Worm (Caenorhabditis elegans) whole organism, young adult: ENCODE data around the gene med-2.

Experiments used
- B0035.1 ChIP-seq: sonication (generic microtip); optimal IDR thresholded peaks from 2 replicates; lab custom pipeline; 2016; ENCODE audit warnings: missing genetic modification characterization, mild to moderate bottlenecking, missing compliant biosample characterization, missing genotype, missing genetic modification reagents
- B0261.1 ChIP-seq: sonication (generic microtip); optimal IDR thresholded peaks from 2 replicates; lab custom pipeline; 2016; ENCODE audit warnings: mild to moderate bottlenecking, missing genetic modification characterization, moderate library complexity, missing compliant biosample characterization
- C06A6.2 ChIP-seq: fragments of 200-800 bp; sonication (Bioruptor generic); conservative IDR thresholded peaks from 2 replicates; pipeline ENCODE4 v1.3.6; 2022; ENCODE audit warnings: missing genetic modification characterization, missing compliant biosample characterization
- F23B12.7 ChIP-seq: sonication (generic microtip); optimal IDR thresholded peaks from 2 replicates; lab custom pipeline; 2017; ENCODE audit warnings: missing genetic modification characterization, mild to moderate bottlenecking, missing compliant biosample characterization, antibody characterized with exemption, moderate library complexity; ENCODE audit not compliant: insufficient read depth
- F33H1.4 ChIP-seq: fragments of 200-800 bp; sonication (Bioruptor generic); IDR thresholded peaks from 2 replicates; pipeline ENCODE4 v1.3.6; 2022; ENCODE audit warnings: missing genetic modification reagents, missing genetic modification characterization, missing compliant biosample characterization
- F55B11.4 ChIP-seq: sonication (generic microtip); optimal IDR thresholded peaks from 2 replicates; lab custom pipeline; 2016; ENCODE audit warnings: missing compliant biosample characterization, missing genetic modification characterization, borderline replicate concordance; ENCODE audit not compliant: insufficient read depth
- F57C9.4 ChIP-seq: sonication (generic microtip); optimal IDR thresholded peaks from 2 replicates; lab custom pipeline; 2017; ENCODE audit warnings: mild to moderate bottlenecking, missing genetic modification characterization, missing compliant biosample characterization
- T07F8.4 ChIP-seq: sonication (generic microtip); optimal IDR thresholded peaks from 2 replicates; lab custom pipeline; 2016; ENCODE audit warnings: mild to moderate bottlenecking, missing genetic modification characterization, moderate library complexity, missing compliant biosample characterization
- T26A5.8 ChIP-seq: sonication (generic microtip); optimal IDR thresholded peaks from 2 replicates; lab custom pipeline; 2016; ENCODE audit warnings: missing genetic modification characterization, missing compliant biosample characterization
- Y53F4B.3 ChIP-seq: fragments of 200-800 bp; sonication (Bioruptor generic); IDR thresholded peaks from 2 replicates; pipeline ENCODE4 v1.3.6; 2022; ENCODE audit warnings: missing genetic modification reagents, missing genetic modification characterization, missing compliant biosample characterization
- Y53G8AR.9 ChIP-seq: fragments of 200-800 bp; sonication (Bioruptor generic); conservative IDR thresholded peaks from 2 replicates; pipeline ENCODE4 v1.3.6; 2022; ENCODE audit warnings: missing genetic modification reagents, missing genetic modification characterization, missing compliant biosample characterization
- ZK185.1 ChIP-seq: sonication (generic microtip); optimal IDR thresholded peaks from 2 replicates; lab custom pipeline; 2016; ENCODE audit warnings: mild to moderate bottlenecking, missing genetic modification characterization, missing compliant biosample characterization; ENCODE audit not compliant: poor library complexity, severe bottlenecking
- athp-1 ChIP-seq: sonication (generic microtip); optimal IDR thresholded peaks from 2 replicates; lab custom pipeline; 2017; ENCODE audit warnings: mild to moderate bottlenecking, missing genetic modification characterization, missing compliant biosample characterization
- attf-3 ChIP-seq: fragments of 200-800 bp; sonication (Bioruptor generic); conservative IDR thresholded peaks from 2 replicates; pipeline ENCODE4 v1.3.6; 2022; ENCODE audit warnings: missing genetic modification reagents, missing genetic modification characterization, missing compliant biosample characterization
- attf-6 ChIP-seq: fragments of 200-800 bp; sonication (Bioruptor generic); IDR thresholded peaks from 2 replicates; pipeline ENCODE4 v1.3.6; 2022; ENCODE audit warnings: missing genetic modification reagents, missing genetic modification characterization, missing compliant biosample characterization
- cebp-2 ChIP-seq: fragments of 200-800 bp; sonication (Bioruptor generic); IDR thresholded peaks from 2 replicates; pipeline ENCODE4 v1.3.6; 2022; ENCODE audit warnings: missing genetic modification characterization, missing compliant biosample characterization
- ceh-58 ChIP-seq: fragments of 200-800 bp; sonication (Bioruptor generic); IDR thresholded peaks from 2 replicates; pipeline ENCODE4 v1.3.6; 2022; ENCODE audit warnings: missing genetic modification characterization, missing compliant biosample characterization
- ceh-91 ChIP-seq: fragments of 200-800 bp; sonication (Bioruptor generic); IDR thresholded peaks from 2 replicates; pipeline ENCODE4 v1.3.6; 2022; ENCODE audit warnings: missing genetic modification reagents, missing genetic modification characterization, missing compliant biosample characterization
- dpff-1 ChIP-seq: sonication (generic microtip); optimal IDR thresholded peaks from 2 replicates; lab custom pipeline; 2017; ENCODE audit warnings: mild to moderate bottlenecking, missing genetic modification characterization, missing compliant biosample characterization
- egl-18 ChIP-seq: fragments of 200-800 bp; sonication (Bioruptor generic); IDR thresholded peaks from 2 replicates; pipeline ENCODE4 v1.3.6; 2022; ENCODE audit warnings: missing genetic modification reagents, missing genetic modification characterization, missing compliant biosample characterization
- egrh-3 ChIP-seq: fragments of 200-800 bp; sonication (Bioruptor generic); IDR thresholded peaks from 2 replicates; pipeline ENCODE4 v1.3.6; 2022; ENCODE audit warnings: missing genetic modification reagents, missing genetic modification characterization, missing compliant biosample characterization
- ekl-4 ChIP-seq: fragments of 200-800 bp; sonication (Bioruptor generic); IDR thresholded peaks from 2 replicates; pipeline ENCODE4 v1.3.6; 2022; ENCODE audit warnings: missing genetic modification reagents, missing genetic modification characterization, missing compliant biosample characterization
- ets-4 ChIP-seq: fragments of 200-800 bp; sonication (Bioruptor generic); optimal IDR thresholded peaks from 2 replicates; lab custom pipeline; 2018; ENCODE audit warnings: mild to moderate bottlenecking, missing genetic modification characterization, missing compliant biosample characterization
- hlh-26 ChIP-seq: fragments of 200-800 bp; sonication (Bioruptor generic); conservative IDR thresholded peaks from 2 replicates; pipeline ENCODE4 v1.3.6; 2022; ENCODE audit warnings: missing genetic modification reagents, missing genetic modification characterization, missing compliant biosample characterization
- hrde-1 ChIP-seq: sonication (generic microtip); optimal IDR thresholded peaks from 2 replicates; lab custom pipeline; 2016; ENCODE audit warnings: missing genetic modification characterization, mild to moderate bottlenecking, missing compliant biosample characterization, moderate library complexity, missing genotype, missing genetic modification reagents, borderline replicate concordance
- hsf-1 ChIP-seq: fragments of 200-800 bp; sonication (Bioruptor generic); IDR thresholded peaks from 2 replicates; pipeline ENCODE4 v1.3.6; 2022; ENCODE audit warnings: missing genetic modification reagents, missing genetic modification characterization, missing compliant biosample characterization
- lin-54 ChIP-seq: fragments of 200-800 bp; sonication (Bioruptor generic); optimal IDR thresholded peaks from 2 replicates; lab custom pipeline; 2018; ENCODE audit warnings: mild to moderate bottlenecking, missing genetic modification characterization, missing compliant biosample characterization
- lsy-27 ChIP-seq: sonication (generic microtip); optimal IDR thresholded peaks from 2 replicates; lab custom pipeline; 2017; ENCODE audit warnings: missing genetic modification characterization, mild to moderate bottlenecking, missing compliant biosample characterization, antibody characterized with exemption, missing genotype, borderline replicate concordance; ENCODE audit not compliant: insufficient read depth
- mel-28 ChIP-seq: sonication (generic microtip); optimal IDR thresholded peaks from 2 replicates; lab custom pipeline; 2016; ENCODE audit warnings: borderline replicate concordance, mild to moderate bottlenecking, missing genetic modification characterization, missing compliant biosample characterization
- mes-4 ChIP-seq: sonication (generic microtip); optimal IDR thresholded peaks from 2 replicates; lab custom pipeline; 2016; ENCODE audit warnings: missing genotype, missing genetic modification characterization, missing compliant biosample characterization
- nfya-1 ChIP-seq: sonication (generic microtip); optimal IDR thresholded peaks from 2 replicates; lab custom pipeline; 2017; ENCODE audit warnings: antibody characterized with exemption, missing compliant biosample characterization, missing genetic modification characterization, borderline replicate concordance; ENCODE audit not compliant: insufficient read depth
- nfya-2 ChIP-seq: fragments of 200-800 bp; sonication (Bioruptor generic); IDR thresholded peaks from 2 replicates; pipeline ENCODE4 v1.3.6; 2022; ENCODE audit warnings: missing genetic modification reagents, missing genetic modification characterization, missing compliant biosample characterization
- nhr-90 ChIP-seq: sonication (generic microtip); optimal IDR thresholded peaks from 2 replicates; lab custom pipeline; 2016; ENCODE audit warnings: missing genotype, mild to moderate bottlenecking, missing genetic modification characterization, missing compliant biosample characterization
- pha-4 ChIP-seq: fragments of 150-350 bp; sonication (generic microtip); optimal IDR thresholded peaks from 2 replicates; lab custom pipeline; 2014; ENCODE audit warnings: missing biosample characterization, missing genetic modification reagents, missing genetic modification characterization
- rec-8 ChIP-seq, 2 experiments: sonication (generic microtip); optimal IDR thresholded peaks; 2 replicates each; lab custom pipeline; 2016; ENCODE audit warnings: mild to moderate bottlenecking in 2 of 2, missing genetic modification characterization in 2 of 2, missing genetic modification reagents in 2 of 2, missing genotype in 2 of 2, missing biosample characterization in 1 of 2, missing compliant biosample characterization in 1 of 2, moderate library complexity in 1 of 2
- repo-1 ChIP-seq: sonication (generic microtip); optimal IDR thresholded peaks from 2 replicates; lab custom pipeline; 2017; ENCODE audit warnings: mild to moderate bottlenecking, missing genetic modification characterization, missing compliant biosample characterization
- rpc-1 ChIP-seq, 2 experiments: fragments of 150-350 bp in 1 of 2; sonication (generic microtip) in 1 of 2; optimal IDR thresholded peaks; 2 replicates each; lab custom pipeline; 2014 to 2018; ENCODE audit warnings: missing biosample characterization in 1 of 2, missing genetic modification characterization in 1 of 2, missing genetic modification reagents in 1 of 2, missing genotype in 1 of 2
- sdz-38 ChIP-seq: sonication (generic microtip); optimal IDR thresholded peaks from 2 replicates; lab custom pipeline; 2016; ENCODE audit warnings: missing genotype, missing genetic modification characterization, missing compliant biosample characterization
- snpc-1.1 ChIP-seq: sonication (generic microtip); optimal IDR thresholded peaks from 2 replicates; lab custom pipeline; 2017; ENCODE audit warnings: missing genetic modification characterization, mild to moderate bottlenecking, missing compliant biosample characterization, antibody characterized with exemption, moderate library complexity, missing genotype, missing genetic modification reagents; ENCODE audit not compliant: insufficient read depth
- snpc-4 ChIP-seq, 5 experiments: fragments of 150-350 bp in 1 of 5; sonication (generic microtip) in 4 of 5; optimal IDR thresholded peaks; 2 replicates each; lab custom pipeline; 2014 to 2018; ENCODE audit warnings: missing genetic modification characterization in 5 of 5, missing biosample characterization in 3 of 5, antibody characterized with exemption in 2 of 5, mild to moderate bottlenecking in 2 of 5, missing compliant biosample characterization in 2 of 5, missing genotype in 2 of 5, moderate library complexity in 2 of 5, missing genetic modification reagents in 1 of 5
- somi-1 ChIP-seq: fragments of 200-800 bp; sonication (Bioruptor generic); optimal IDR thresholded peaks from 2 replicates; lab custom pipeline; 2018; ENCODE audit warnings: mild to moderate bottlenecking, missing genetic modification characterization, missing compliant biosample characterization
- tbp1 ChIP-seq: fragments of 200-800 bp; sonication (Bioruptor generic); optimal IDR thresholded peaks from 2 replicates; lab custom pipeline; 2018; ENCODE audit warnings: mild to moderate bottlenecking, missing genetic modification characterization, missing compliant biosample characterization
- unc-130 ChIP-seq: sonication (generic microtip); optimal IDR thresholded peaks from 2 replicates; lab custom pipeline; 2016; ENCODE audit warnings: missing genetic modification reagents, missing genetic modification characterization, missing compliant biosample characterization
- xnd-1 ChIP-seq: sonication (generic microtip); optimal IDR thresholded peaks from 2 replicates; lab custom pipeline; 2016; ENCODE audit warnings: missing genotype, missing genetic modification reagents, missing genetic modification characterization, missing compliant biosample characterization
- zim-3 ChIP-seq: sonication (generic microtip); optimal IDR thresholded peaks from 2 replicates; lab custom pipeline; 2017; ENCODE audit warnings: mild to moderate bottlenecking, missing genetic modification characterization, moderate library complexity, missing compliant biosample characterization
- ztf-18 ChIP-seq: sonication (generic microtip); optimal IDR thresholded peaks from 2 replicates; lab custom pipeline; 2016; ENCODE audit warnings: missing genotype, mild to moderate bottlenecking, missing genetic modification characterization, missing compliant biosample characterization

Gene med-2

DNA sequence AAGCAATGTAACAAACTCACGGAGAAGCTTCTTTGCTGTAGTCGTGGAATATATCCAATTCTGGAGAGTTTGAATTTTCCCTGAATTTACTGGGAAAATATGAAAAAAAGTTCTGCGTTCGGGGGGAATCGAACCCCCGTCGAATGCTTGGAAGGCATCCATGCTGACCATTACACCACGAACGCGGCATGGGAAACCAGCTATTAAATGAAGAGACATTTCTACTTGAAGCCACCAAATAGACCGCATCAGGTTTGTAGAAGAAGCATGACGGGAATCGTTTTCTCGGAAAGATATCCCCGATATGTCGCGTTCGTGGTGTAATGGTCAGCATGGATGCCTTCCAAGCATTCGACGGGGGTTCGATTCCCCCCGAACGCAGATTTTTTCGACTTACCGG lies 4.2 kb downstream of the med-2 start (continued):
- no peak for TF ChIP-seq repo-1 (tag; lab: Kevin White, UChicago)
- no peak for TF ChIP-seq xnd-1 (tag; lab: Kevin White, UChicago)
- TF ChIP-seq ets-4, result no peak
- no peak for TF ChIP-seq egrh-3 (GFP tag; lab: Robert Waterston, UW)
- peak; percentile 52 for TF ChIP-seq ZK185.1
- no peak for TF ChIP-seq Y53G8AR.9
- TF ChIP-seq C06A6.2 (GFP tag; lab: Robert Waterston, UW), result no peak
- TF ChIP-seq egl-18 (GFP tag; lab: Robert Waterston, UW), result no peak
- TF ChIP-seq nfya-1, result no peak
- TF ChIP-seq B0261.1, result peak; percentile 74
- peak; percentile 80 for TF ChIP-seq rpc-1 (optimal IDR thresholded peaks at IDR 0.05; lab: Kevin White, UChicago)
- peak; percentile 76 for TF ChIP-seq rpc-1 (tag; optimal IDR thresholded peaks at IDR 0.05; lab: Kevin White, UChicago)
- TF ChIP-seq T26A5.8, result no peak
- TF ChIP-seq snpc-4 (GFP tag; optimal IDR thresholded peaks at IDR 0.05; lab: Kevin White, UChicago), result peak; percentile 16
- TF ChIP-seq snpc-4 (tag; optimal IDR thresholded peaks at IDR 0.05; lab: Kevin White, UChicago), result peak in 3 of 4 experiments; percentile 15 to 45 (median 31)
- no peak for TF ChIP-seq F57C9.4
- TF ChIP-seq B0035.1 (tag; lab: Kevin White, UChicago), result no peak
- no peak for TF ChIP-seq hlh-26 (GFP tag; lab: Robert Waterston, UW)
- TF ChIP-seq tbp1 (GFP tag; lab: Kevin White, UChicago), result peak; percentile 91
- peak; percentile 21 for TF ChIP-seq T07F8.4 (tag; lab: Kevin White, UChicago)
- no peak for TF ChIP-seq nfya-2 (GFP tag; lab: Robert Waterston, UW)
- no peak for TF ChIP-seq unc-130
- no peak for TF ChIP-seq mes-4 (tag; lab: Kevin White, UChicago)
- TF ChIP-seq pha-4 (tag; lab: Kevin White, UChicago), result no peak
- peak; percentile 75 for TF ChIP-seq nhr-90 (tag; lab: Kevin White, UChicago)
- peak; percentile 10 for TF ChIP-seq zim-3
- TF ChIP-seq mel-28, result no peak
- TF ChIP-seq F55B11.4, result no peak
- TF ChIP-seq attf-6, result peak; percentile 53; the same call in 1 of the 2 replicates
- peak in 1 of 2 experiments; percentile 43 for TF ChIP-seq rec-8 (tag; optimal IDR thresholded peaks at IDR 0.05; lab: Kevin White, UChicago)
- TF ChIP-seq ceh-58 (GFP tag; lab: Robert Waterston, UW), result 0 out of 2 replicates have a peak, but pooled peaks have one; percentile 3
- TF ChIP-seq dpff-1, result no peak
- peak; percentile 38 for TF ChIP-seq athp-1 (tag; lab: Kevin White, UChicago)
- TF ChIP-seq sdz-38 (tag; lab: Kevin White, UChicago), result no peak
- no peak for TF ChIP-seq ekl-4 (GFP tag; lab: Robert Waterston, UW)
- no peak for TF ChIP-seq Y53F4B.3
- TF ChIP-seq snpc-1.1 (tag; lab: Kevin White, UChicago), result no peak
- TF ChIP-seq hsf-1 (GFP tag; lab: Robert Waterston, UW), result no peak
- peak; percentile 21 for TF ChIP-seq hrde-1
- TF ChIP-seq lsy-27 (tag; lab: Kevin White, UChicago), result no peak
- no peak for TF ChIP-seq cebp-2 (GFP tag; lab: Robert Waterston, UW)
- TF ChIP-seq F23B12.7 (tag; lab: Kevin White, UChicago), result peak; percentile 65
- no peak for TF ChIP-seq somi-1 (GFP tag; lab: Kevin White, UChicago)
- TF ChIP-seq ztf-18 (tag; lab: Kevin White, UChicago), result peak; percentile 44
- TF ChIP-seq attf-3 (GFP tag; lab: Robert Waterston, UW), result no peak
- no peak for TF ChIP-seq ceh-91 (GFP tag; lab: Robert Waterston, UW)
- TF ChIP-seq lin-54 (GFP tag; lab: Kevin White, UChicago), result peak; percentile 15
- no peak for TF ChIP-seq F33H1.4 (GFP tag; lab: Robert Waterston, UW)
